Worm (Caenorhabditis elegans): ENCODE results near the gene tos-1.

The tos-1 gene

ce11 chrV:9378335-9378734 lies 34.3 kb upstream of the tos-1 start, which contains the start of gene E02C12.10:
Gene E02C12.10, minus strand, starts transcription at chrV:9378409.
- TF ChIP-seq unc-120 (tag; optimal IDR thresholded peaks at IDR 0.05; ENCODE audit: poor library complexity, severe bottlenecking) (no peak), blmp-1 (tag; optimal IDR thresholded peaks at IDR 0.05) (no peak), ztf-11 (tag; optimal IDR thresholded peaks at IDR 0.05) (no peak), ces-1 (GFP tag; optimal IDR thresholded peaks at IDR 0.05) (no peak), ceh-43 (GFP tag; optimal IDR thresholded peaks at IDR 0.05) (no peak), lin-13 (tag; optimal IDR thresholded peaks at IDR 0.05) (no peak), nhr-237 (tag; optimal IDR thresholded peaks at IDR 0.05) (no peak), mab-5 (tag; optimal IDR thresholded peaks at IDR 0.05) (no peak), elt-3 (tag; optimal IDR thresholded peaks at IDR 0.05) (no peak), nhr-12 (tag; optimal IDR thresholded peaks at IDR 0.05) (no peak), sptf-1 (tag; optimal IDR thresholded peaks at IDR 0.05) (no peak), elt-1 (tag; optimal IDR thresholded peaks at IDR 0.05; ENCODE audit: borderline replicate concordance, insufficient read depth) (no peak), snpc-4 (tag; optimal IDR thresholded peaks at IDR 0.05) (no peak), mep-1 (tag; optimal IDR thresholded peaks at IDR 0.05) (no peak), sem-2 (GFP tag; optimal IDR thresholded peaks at IDR 0.05) (no peak), lin-32 (GFP tag; optimal IDR thresholded peaks at IDR 0.05) (no peak), pha-4 (tag; optimal IDR thresholded peaks at IDR 0.05) (no peak)

- TF ChIP-seq mls-2 (tag; optimal IDR thresholded peaks at IDR 0.05) (no peak), flh-1 (GFP tag; optimal IDR thresholded peaks at IDR 0.05) (no peak), mab-5 (tag; optimal IDR thresholded peaks at IDR 0.05) (no peak), cnd-1 (tag; optimal IDR thresholded peaks at IDR 0.05) (no peak), ceh-39 (tag; optimal IDR thresholded peaks at IDR 0.05) (no peak), lin-13 (tag; optimal IDR thresholded peaks at IDR 0.05) (no peak), elt-1 (tag; optimal IDR thresholded peaks at IDR 0.05; ENCODE audit: borderline replicate concordance, insufficient read depth) (no peak), pha-4 (tag; optimal IDR thresholded peaks at IDR 0.05) (no peak), ceh-83 (GFP tag; optimal IDR thresholded peaks at IDR 0.05) (no peak), zip-8 (tag; optimal IDR thresholded peaks at IDR 0.05) (no peak), unc-62 (GFP tag; optimal IDR thresholded peaks at IDR 0.05) (no peak)
Measured at ce11 chrV:9376417-9376816, 32.4 kb upstream of the tos-1 start, which contains the start of gene E02C12.19. Gene E02C12.19, minus strand, starts transcription at chrV:9376517.

ce11 chrV:9375378-9375777 lies 31.4 kb upstream of the tos-1 start, which contains the start of gene E02C12.9:
Gene E02C12.9, minus strand, starts transcription at chrV:9375478.
- TF ChIP-seq sem-2 (GFP tag; optimal IDR thresholded peaks at IDR 0.05) (no peak), sptf-1 (tag; optimal IDR thresholded peaks at IDR 0.05) (no peak), ham-2 (GFP tag; optimal IDR thresholded peaks at IDR 0.05) (no peak), pha-4 (tag; optimal IDR thresholded peaks at IDR 0.05) (no peak), unc-39 (tag; optimal IDR thresholded peaks at IDR 0.05) (no peak)

ce11 chrV:9373473-9373872 lies 29.5 kb upstream of the tos-1 start, which contains the start of gene E02C12.8:
Gene E02C12.8, minus strand, starts transcription at chrV:9373613.
- TF ChIP-seq ceh-39 (tag; optimal IDR thresholded peaks at IDR 0.05) (no peak), nhr-76 (tag; optimal IDR thresholded peaks at IDR 0.05) (no peak), mls-2 (tag; optimal IDR thresholded peaks at IDR 0.05) (no peak), bed-3 (GFP tag; optimal IDR thresholded peaks at IDR 0.05) (no peak), nhr-28 (tag; optimal IDR thresholded peaks at IDR 0.05) (no peak), ham-2 (GFP tag; optimal IDR thresholded peaks at IDR 0.05) (no peak)

- no peak for TF ChIP-seq unc-62 (GFP tag; optimal IDR thresholded peaks at IDR 0.05)
- TF ChIP-seq hlh-1 (tag; optimal IDR thresholded peaks at IDR 0.05) = no peak
- no peak for TF ChIP-seq sem-2 (GFP tag; optimal IDR thresholded peaks at IDR 0.05)
- TF ChIP-seq nhr-28 (tag; optimal IDR thresholded peaks at IDR 0.05) = no peak
- no peak for TF ChIP-seq mep-1 (tag; optimal IDR thresholded peaks at IDR 0.05)
- TF ChIP-seq snpc-4 (tag; optimal IDR thresholded peaks at IDR 0.05) = no peak
- TF ChIP-seq unc-120 (tag; optimal IDR thresholded peaks at IDR 0.05; ENCODE audit: poor library complexity, severe bottlenecking) = no peak
- TF ChIP-seq ces-1 (GFP tag; optimal IDR thresholded peaks at IDR 0.05) = no peak
- no peak for TF ChIP-seq M03D4.4 (tag; optimal IDR thresholded peaks at IDR 0.05)
- TF ChIP-seq mab-5 (tag; optimal IDR thresholded peaks at IDR 0.05) = no peak
- TF ChIP-seq pha-4 (tag; optimal IDR thresholded peaks at IDR 0.05) = no peak
- TF ChIP-seq elt-1 (tag; optimal IDR thresholded peaks at IDR 0.05; ENCODE audit: borderline replicate concordance, insufficient read depth) = no peak
- no peak for TF ChIP-seq tbx-8 (GFP tag; optimal IDR thresholded peaks at IDR 0.05)
- TF ChIP-seq blmp-1 (tag; optimal IDR thresholded peaks at IDR 0.05) = no peak
- TF ChIP-seq nhr-12 (tag; optimal IDR thresholded peaks at IDR 0.05) = no peak
- no peak for TF ChIP-seq ceh-43 (GFP tag; optimal IDR thresholded peaks at IDR 0.05)
- no peak for TF ChIP-seq lsy-2 (tag; optimal IDR thresholded peaks at IDR 0.05)
Measured at ce11 chrV:9370986-9371385, 27.0 kb upstream of the tos-1 start, which contains the start of gene E02C12.6. Gene E02C12.6, minus strand, starts transcription at chrV:9371086.
